Worm (Caenorhabditis elegans) whole organism, L1 larva: ENCODE measurements around the gene Y51A2B.8.
"Not testable (repeated sequence)": the region's sequence is repeated elsewhere in the genome, so short reads cannot be mapped to it uniquely, and the experiment has no call there.

Source experiments
- C04F5.9 ChIP-seq: sonication (generic microtip); optimal IDR thresholded peaks from 2 replicates; lab custom pipeline; 2016; ENCODE audit warnings: missing genetic modification characterization, missing compliant biosample characterization
- Y116A8C.19 ChIP-seq: sonication (generic microtip); optimal IDR thresholded peaks from 2 replicates; lab custom pipeline; 2016; ENCODE audit warnings: missing compliant biosample characterization, missing genetic modification characterization, borderline replicate concordance
- blmp-1 ChIP-seq: fragments of 150-350 bp; optimal IDR thresholded peaks from 2 replicates; lab custom pipeline; 2014; ENCODE audit warnings: missing biosample characterization, missing genetic modification characterization
- ceh-63 ChIP-seq: fragments of 200-800 bp; sonication (Bioruptor generic); optimal IDR thresholded peaks from 2 replicates; lab custom pipeline; 2018; ENCODE audit warnings: mild to moderate bottlenecking, missing genetic modification characterization, missing compliant biosample characterization
- ceh-8 ChIP-seq: fragments of 200-800 bp; sonication (Bioruptor generic); optimal IDR thresholded peaks from 2 replicates; lab custom pipeline; 2018; ENCODE audit warnings: mild to moderate bottlenecking, missing genetic modification characterization, moderate library complexity, missing compliant biosample characterization
- ceh-88 ChIP-seq: fragments of 200-800 bp; sonication (Bioruptor generic); IDR thresholded peaks from 2 replicates; pipeline ENCODE4 v1.3.6; 2022; ENCODE audit warnings: missing genetic modification characterization, missing compliant biosample characterization
- ces-1 ChIP-seq: fragments of 150-350 bp; optimal IDR thresholded peaks from 2 replicates; lab custom pipeline; 2014; ENCODE audit warnings: missing biosample characterization, missing genetic modification reagents, missing genetic modification characterization
- dpl-1 ChIP-seq, 3 experiments: fragments of 150-350 bp in 2 of 3; sonication (generic microtip) in 1 of 3; optimal IDR thresholded peaks; 2 replicates each; lab custom pipeline; 2014 to 2017; ENCODE audit warnings: missing biosample characterization in 3 of 3, missing genetic modification characterization in 3 of 3, missing genetic modification reagents in 3 of 3
- efl-1 ChIP-seq, 4 experiments: fragments of 150-350 bp; optimal IDR thresholded peaks in 3 of 4; peaks in 1 of 4; 1 replicate in 1 of 4; 2 replicates in 3 of 4; lab custom pipeline; 2014; ENCODE audit warnings: missing biosample characterization in 2 of 4, missing genetic modification characterization in 2 of 4, missing genetic modification reagents in 2 of 4
- efl-3 ChIP-seq: fragments of 200-800 bp; sonication (Bioruptor generic); optimal IDR thresholded peaks from 2 replicates; lab custom pipeline; 2018; ENCODE audit warnings: mild to moderate bottlenecking, missing genetic modification characterization, missing compliant biosample characterization
- fkh-4 ChIP-seq: sonication (generic microtip); optimal IDR thresholded peaks from 2 replicates; lab custom pipeline; 2016; ENCODE audit warnings: missing compliant biosample characterization, missing genetic modification characterization, borderline replicate concordance
- fkh-8 ChIP-seq: sonication (generic microtip); optimal IDR thresholded peaks from 2 replicates; lab custom pipeline; 2016; ENCODE audit warnings: mild to moderate bottlenecking, missing genetic modification characterization, missing compliant biosample characterization
- grh-1 ChIP-seq: fragments of 200-800 bp; sonication (Bioruptor generic); IDR thresholded peaks from 2 replicates; pipeline ENCODE4 v1.3.6; 2022; ENCODE audit warnings: missing genetic modification reagents, missing genetic modification characterization, missing compliant biosample characterization
- hlh-4 ChIP-seq: sonication (generic microtip); optimal IDR thresholded peaks from 2 replicates; lab custom pipeline; 2016; ENCODE audit warnings: mild to moderate bottlenecking, missing genetic modification characterization, missing compliant biosample characterization
- irx-1 ChIP-seq: sonication (generic microtip); optimal IDR thresholded peaks from 2 replicates; lab custom pipeline; 2016; ENCODE audit warnings: missing genetic modification characterization, missing compliant biosample characterization
- lin-13 ChIP-seq: fragments of 150-350 bp; optimal IDR thresholded peaks from 2 replicates; lab custom pipeline; 2014; ENCODE audit warnings: missing biosample characterization, missing genetic modification reagents, missing genetic modification characterization
- lin-35 ChIP-seq, 2 experiments: fragments of 150-350 bp; optimal IDR thresholded peaks; 2 replicates each; lab custom pipeline; 2014; ENCODE audit warnings: missing biosample characterization in 2 of 2, missing genetic modification characterization in 2 of 2, missing genetic modification reagents in 2 of 2
- mab-9 ChIP-seq: fragments of 200-800 bp; sonication (Bioruptor generic); IDR thresholded peaks from 2 replicates; pipeline ENCODE4 v1.3.6; 2022; ENCODE audit warnings: missing genetic modification reagents, missing genetic modification characterization, missing compliant biosample characterization
- mef-2 ChIP-seq: fragments of 150-350 bp; optimal IDR thresholded peaks from 2 replicates; lab custom pipeline; 2014; ENCODE audit warnings: missing biosample characterization, missing genetic modification characterization
- nhr-11 ChIP-seq: fragments of 150-350 bp; optimal IDR thresholded peaks from 2 replicates; lab custom pipeline; 2014; ENCODE audit warnings: missing biosample characterization, missing genetic modification characterization
- nhr-12 ChIP-seq: sonication (generic microtip); optimal IDR thresholded peaks from 2 replicates; lab custom pipeline; 2017; ENCODE audit warnings: missing biosample characterization, missing genetic modification characterization
- nhr-19 ChIP-seq: fragments of 200-800 bp; sonication (Bioruptor generic); conservative IDR thresholded peaks from 2 replicates; pipeline ENCODE4 v1.3.6; 2022; ENCODE audit warnings: missing genetic modification characterization, missing compliant biosample characterization
- nhr-28 ChIP-seq: fragments of 150-350 bp; optimal IDR thresholded peaks from 2 replicates; lab custom pipeline; 2014; ENCODE audit warnings: missing biosample characterization, missing genetic modification characterization
- nhr-47 ChIP-seq: sonication (generic microtip); optimal IDR thresholded peaks from 2 replicates; lab custom pipeline; 2016; ENCODE audit warnings: mild to moderate bottlenecking, missing genetic modification characterization, moderate library complexity, missing compliant biosample characterization
- nhr-77 ChIP-seq: fragments of 150-350 bp; optimal IDR thresholded peaks from 2 replicates; lab custom pipeline; 2014; ENCODE audit warnings: missing biosample characterization, missing genetic modification characterization
- nhr-85 ChIP-seq: sonication (generic microtip); peaks from one replicate; lab custom pipeline; 2016; ENCODE audit warnings: missing genetic modification characterization, inconsistent platforms, missing compliant biosample characterization
- pax-3 ChIP-seq: fragments of 200-800 bp; sonication (Bioruptor generic); optimal IDR thresholded peaks from 2 replicates; lab custom pipeline; 2018; ENCODE audit warnings: mild to moderate bottlenecking, missing genetic modification characterization, moderate library complexity, missing compliant biosample characterization
- snpc-4 ChIP-seq: fragments of 150-350 bp; optimal IDR thresholded peaks from 2 replicates; lab custom pipeline; 2014; ENCODE audit warnings: missing biosample characterization, missing genetic modification characterization
- sptf-1 ChIP-seq: fragments of 150-350 bp; optimal IDR thresholded peaks from 2 replicates; lab custom pipeline; 2014; ENCODE audit warnings: missing biosample characterization, missing genetic modification characterization
- tbx-2 ChIP-seq: sonication (generic microtip); optimal IDR thresholded peaks from 2 replicates; lab custom pipeline; 2016; ENCODE audit warnings: missing genetic modification characterization, missing compliant biosample characterization
- unc-130 ChIP-seq: fragments of 150-350 bp; optimal IDR thresholded peaks from 2 replicates; lab custom pipeline; 2017; ENCODE audit warnings: missing biosample characterization, missing genetic modification characterization, inconsistent platforms
- unc-30 ChIP-seq: sonication (generic microtip); optimal IDR thresholded peaks from 2 replicates; lab custom pipeline; 2017; ENCODE audit warnings: missing biosample characterization, missing genetic modification characterization
- unc-62 ChIP-seq: fragments of 150-350 bp; optimal IDR thresholded peaks from 2 replicates; lab custom pipeline; 2014; ENCODE audit warnings: missing biosample characterization, missing genetic modification reagents, missing genetic modification characterization
- unc-86 ChIP-seq: sonication (generic microtip); optimal IDR thresholded peaks from 2 replicates; lab custom pipeline; 2016; ENCODE audit warnings: missing genetic modification characterization, missing compliant biosample characterization
- xbp-1 ChIP-seq: sonication (generic microtip); optimal IDR thresholded peaks from 2 replicates; lab custom pipeline; 2016; ENCODE audit warnings: missing genetic modification characterization, missing compliant biosample characterization
- ztf-11 ChIP-seq, 2 experiments: sonication (generic microtip); optimal IDR thresholded peaks; 2 replicates each; lab custom pipeline; 2016 to 2017; ENCODE audit warnings: missing genetic modification characterization in 2 of 2, missing biosample characterization in 1 of 2, missing compliant biosample characterization in 1 of 2
- ztf-4 ChIP-seq: fragments of 150-350 bp; optimal IDR thresholded peaks from 2 replicates; lab custom pipeline; 2014; ENCODE audit warnings: missing biosample characterization, missing genetic modification characterization

Y51A2B.8 gene

ce11 chrV:18397814-18398213 is 18.9 kb downstream of the Y51A2B.8 start, which contains the start of gene Y51A2B.16:
TSS of gene Y51A2B.16 (minus strand) at chrV:18397914.
- TF ChIP-seq C04F5.9 (tag; lab: Kevin White, UChicago) (no peak), mef-2 (no peak), nhr-19 (GFP tag; lab: Robert Waterston, UW) (no peak), efl-1 (optimal IDR thresholded peaks at IDR 0.05; lab: Kevin White, UChicago) (no peak), efl-1 (GFP tag; optimal IDR thresholded peaks at IDR 0.05 in 1 of 2; lab: Kevin White, UChicago) (peak in 1 of 2 experiments; percentile 6), pax-3 (tag; lab: Kevin White, UChicago) (no peak), ztf-4 (no peak), nhr-28 (tag; lab: Kevin White, UChicago) (no peak)
- TF ChIP-seq, all 84 proteins: peak for 1

ce11 chrV:18402743-18403142 is 23.8 kb downstream of the Y51A2B.8 start:
- TF ChIP-seq hlh-4 (tag; lab: Kevin White, UChicago): no peak
- no peak for TF ChIP-seq efl-1 (optimal IDR thresholded peaks at IDR 0.05; lab: Kevin White, UChicago)
- TF ChIP-seq efl-1 (GFP tag; optimal IDR thresholded peaks at IDR 0.05 in 1 of 2; lab: Kevin White, UChicago): peak in 1 of 2 experiments; percentile 90
- TF ChIP-seq nhr-77 (tag; lab: Kevin White, UChicago): no peak

ce11 chrV:18404767-18405166 is 25.8 kb downstream of the Y51A2B.8 start, which contains the start of gene srh-209:
TSS of gene srh-209 (minus strand) at chrV:18404867.
- not testable (repeated sequence) for TF ChIP-seq unc-86 (tag; lab: Kevin White, UChicago); ceh-88 (GFP tag; lab: Robert Waterston, UW); ceh-63 (GFP tag; lab: Kevin White, UChicago)

- TF ChIP-seq unc-30 (tag; lab: Kevin White, UChicago): no peak
Measured at ce11 chrV:18410142-18410541, 31.2 kb downstream of the Y51A2B.8 start, which contains the start of gene srh-207. TSS of gene srh-207 (minus strand) at chrV:18410242.

- TF ChIP-seq ces-1: no peak
- no peak for TF ChIP-seq Y116A8C.19 (tag; lab: Kevin White, UChicago)
- no peak for TF ChIP-seq lin-13 (GFP tag; lab: Kevin White, UChicago)
- TF ChIP-seq efl-1 (optimal IDR thresholded peaks at IDR 0.05; lab: Kevin White, UChicago): no peak
- TF ChIP-seq efl-1 (GFP tag; optimal IDR thresholded peaks at IDR 0.05 in 1 of 2; lab: Kevin White, UChicago): peak in 1 of 2 experiments; percentile 23
- TF ChIP-seq mab-9: no peak
- TF ChIP-seq nhr-85 (tag; lab: Kevin White, UChicago): no peak
- no peak for TF ChIP-seq ceh-8 (GFP tag; lab: Kevin White, UChicago)
- TF ChIP-seq ceh-63 (GFP tag; lab: Kevin White, UChicago): no peak
- no peak for TF ChIP-seq nhr-77 (tag; lab: Kevin White, UChicago)
- no peak for TF ChIP-seq unc-130
- TF ChIP-seq nhr-12 (tag; lab: Kevin White, UChicago): no peak
- TF ChIP-seq snpc-4 (tag; lab: Kevin White, UChicago): no peak
- no peak for TF ChIP-seq efl-3 (GFP tag; lab: Kevin White, UChicago)
- TF ChIP-seq lin-35 (GFP tag; optimal IDR thresholded peaks at IDR 0.05; lab: Kevin White, UChicago): peak in 1 of 2 experiments; percentile 2
- no peak for TF ChIP-seq blmp-1 (tag; lab: Kevin White, UChicago)
- TF ChIP-seq nhr-11: no peak
Measured at ce11 chrV:18412351-18412750, 33.4 kb downstream of the Y51A2B.8 start.

- no peak for TF ChIP-seq nhr-19 (GFP tag; lab: Robert Waterston, UW)
- TF ChIP-seq unc-62 (GFP tag; lab: Kevin White, UChicago): no peak
- no peak for TF ChIP-seq pax-3 (tag; lab: Kevin White, UChicago)
- TF ChIP-seq irx-1 (tag; lab: Kevin White, UChicago): no peak
- no peak for TF ChIP-seq tbx-2 (tag; lab: Kevin White, UChicago)
- TF ChIP-seq ceh-8 (GFP tag; lab: Kevin White, UChicago): no peak
- no peak for TF ChIP-seq nhr-47
- no peak for TF ChIP-seq sptf-1 (tag; lab: Kevin White, UChicago)
- TF ChIP-seq fkh-4 (tag; lab: Kevin White, UChicago): no peak
- TF ChIP-seq ztf-11 (tag; optimal IDR thresholded peaks at IDR 0.05; lab: Kevin White, UChicago): no peak
- TF ChIP-seq grh-1 (GFP tag; lab: Robert Waterston, UW): no peak
- no peak for TF ChIP-seq fkh-8 (tag; lab: Kevin White, UChicago)
- no peak for TF ChIP-seq dpl-1 (GFP tag; optimal IDR thresholded peaks at IDR 0.05; lab: Kevin White, UChicago)
- TF ChIP-seq xbp-1 (tag; lab: Kevin White, UChicago): no peak
Measured at ce11 chrV:18412887-18413286, 34.0 kb downstream of the Y51A2B.8 start, which contains the start of gene ZK262.2. TSS of gene ZK262.2 (minus strand) at chrV:18412987.
